Fruit fly (Drosophila melanogaster) whole organism, embryonic: ENCODE data around the gene CG13285.

Experiments used
- ATbp ChIP-seq: fragments of 200-800 bp; sonication (Bioruptor generic); optimal IDR thresholded peaks from 2 replicates; lab custom pipeline; 2017; ENCODE audit warnings: missing biosample characterization, mild to moderate bottlenecking, missing genetic modification characterization, missing genetic modification reagents
- Atf6 ChIP-seq: fragments of 200-800 bp; sonication (Bioruptor generic); IDR thresholded peaks from 2 replicates; pipeline ENCODE4 v1.3.6; 2022; ENCODE audit warnings: missing biosample characterization, missing genetic modification characterization
- BtbVII ChIP-seq: fragments of 200-800 bp; sonication (Bioruptor generic); optimal IDR thresholded peaks from 3 replicates; lab custom pipeline; 2017; ENCODE audit warnings: missing biosample characterization, mild to moderate bottlenecking, missing genetic modification characterization
- CG10147 ChIP-seq: fragments of 200-800 bp; sonication (Bioruptor generic); optimal IDR thresholded peaks from 2 replicates; lab custom pipeline; 2019; ENCODE audit warnings: missing biosample characterization, mild to moderate bottlenecking, missing genetic modification characterization, moderate library complexity
- CG11456 ChIP-seq: fragments of 200-800 bp; sonication (Bioruptor generic); IDR thresholded peaks from 3 replicates; pipeline ENCODE4 v1.3.6; 2022; ENCODE audit warnings: missing biosample characterization, missing genetic modification characterization
- CG14014 ChIP-seq: fragments of 200-800 bp; sonication (Bioruptor generic); IDR thresholded peaks from 2 replicates; pipeline ENCODE4 v1.3.6; 2022; ENCODE audit warnings: missing biosample characterization, missing genetic modification characterization
- CG1529 ChIP-seq: fragments of 200-800 bp; sonication (Bioruptor generic); optimal IDR thresholded peaks from 3 replicates; lab custom pipeline; 2018; ENCODE audit warnings: missing biosample characterization, missing genetic modification characterization
- CG15601 ChIP-seq: fragments of 200-800 bp; sonication (Bioruptor generic); optimal IDR thresholded peaks from 3 replicates; lab custom pipeline; 2019; ENCODE audit warnings: missing biosample characterization, mild to moderate bottlenecking, missing genetic modification characterization, moderate library complexity
- CG1647 ChIP-seq: fragments of 200-800 bp; sonication (Bioruptor generic); optimal IDR thresholded peaks from 3 replicates; lab custom pipeline; 2016; ENCODE audit warnings: missing biosample characterization, missing genetic modification characterization
- CG16779 ChIP-seq: fragments of 200-800 bp; sonication (Bioruptor generic); IDR thresholded peaks from 2 replicates; pipeline ENCODE4 v1.3.6; 2022; ENCODE audit warnings: missing biosample characterization, missing genetic modification characterization
- CG16815 ChIP-seq: fragments of 200-800 bp; sonication (Bioruptor generic); optimal IDR thresholded peaks from 3 replicates; lab custom pipeline; 2017; ENCODE audit warnings: missing biosample characterization, mild to moderate bottlenecking, missing genetic modification characterization
- CG17361 ChIP-seq: fragments of 200-800 bp; sonication (Bioruptor generic); IDR thresholded peaks from 3 replicates; pipeline ENCODE4 v1.3.6; 2022; ENCODE audit warnings: missing biosample characterization, missing genetic modification characterization
- CG17568 ChIP-seq: fragments of 200-800 bp; sonication (Bioruptor generic); optimal IDR thresholded peaks from 2 replicates; lab custom pipeline; 2018; ENCODE audit warnings: missing biosample characterization, mild to moderate bottlenecking, missing genetic modification characterization, moderate library complexity
- CG2712 ChIP-seq: fragments of 200-800 bp; optimal IDR thresholded peaks from 3 replicates; lab custom pipeline; 2019; ENCODE audit warnings: missing biosample characterization, mild to moderate bottlenecking, missing genetic modification characterization, moderate library complexity
- CG30403 ChIP-seq: fragments of 200-800 bp; sonication (Bioruptor generic); optimal IDR thresholded peaks from 3 replicates; lab custom pipeline; 2016; ENCODE audit warnings: missing biosample characterization, missing genetic modification characterization
- CG3065 ChIP-seq: fragments of 200-800 bp; sonication (Bioruptor generic); optimal IDR thresholded peaks from 2 replicates; lab custom pipeline; 2016; ENCODE audit warnings: missing biosample characterization, missing genetic modification characterization
- CG34422 ChIP-seq: fragments of 200-800 bp; sonication (Bioruptor generic); IDR thresholded peaks from 3 replicates; pipeline ENCODE4 v1.3.6; 2022; ENCODE audit warnings: missing biosample characterization, missing genetic modification characterization
- CG3847 ChIP-seq: fragments of 200-800 bp; sonication (Bioruptor generic); IDR thresholded peaks from 2 replicates; pipeline ENCODE4 v1.3.6; 2022; ENCODE audit warnings: missing biosample characterization, missing genetic modification characterization
- CG7556 ChIP-seq: fragments of 200-800 bp; sonication (Bioruptor generic); optimal IDR thresholded peaks from 2 replicates; lab custom pipeline; 2017; ENCODE audit warnings: missing biosample characterization, mild to moderate bottlenecking, missing genetic modification characterization
- CG9797 ChIP-seq: fragments of 200-800 bp; sonication (Bioruptor generic); optimal IDR thresholded peaks from 3 replicates; lab custom pipeline; 2018; ENCODE audit warnings: missing biosample characterization, mild to moderate bottlenecking, missing genetic modification characterization
- Deaf1 ChIP-seq: fragments of 200-800 bp; optimal IDR thresholded peaks from 3 replicates; lab custom pipeline; 2019; ENCODE audit warnings: missing biosample characterization, mild to moderate bottlenecking, missing genetic modification characterization, moderate library complexity
- Eip74EF ChIP-seq, 2 experiments: fragments of 200-800 bp in 1 of 2; fragments of >200 bp in 1 of 2; sonication (Bioruptor generic) in 1 of 2; optimal IDR thresholded peaks; 2 replicates each; lab custom pipeline; 2017 to 2019; ENCODE audit warnings: missing biosample characterization in 2 of 2, missing genetic modification characterization in 2 of 2, mild to moderate bottlenecking in 1 of 2, moderate library complexity in 1 of 2
- Gsc ChIP-seq: fragments of 200-800 bp; sonication (Bioruptor generic); IDR thresholded peaks from 2 replicates; pipeline ENCODE4 v1.3.6; 2022; ENCODE audit warnings: missing biosample characterization, missing genetic modification characterization
- NK7.1 ChIP-seq: fragments of 200-800 bp; sonication (Bioruptor generic); optimal IDR thresholded peaks from 3 replicates; lab custom pipeline; 2016; ENCODE audit warnings: missing biosample characterization, missing genetic modification characterization
- Neu2 ChIP-seq: fragments of 200-800 bp; sonication (Bioruptor generic); optimal IDR thresholded peaks from 3 replicates; lab custom pipeline; 2016; ENCODE audit warnings: missing biosample characterization, missing genetic modification characterization, borderline replicate concordance
- Nf-YC ChIP-seq: fragments of 200-800 bp; optimal IDR thresholded peaks from 3 replicates; lab custom pipeline; 2019; ENCODE audit warnings: missing biosample characterization, mild to moderate bottlenecking, missing genetic modification characterization, moderate library complexity
- Sox102F ChIP-seq: fragments of 200-800 bp; sonication (Bioruptor generic); optimal IDR thresholded peaks from 2 replicates; lab custom pipeline; 2018; ENCODE audit warnings: missing biosample characterization, mild to moderate bottlenecking, missing genetic modification characterization, moderate library complexity
- Taf1 ChIP-seq: fragments of 200-800 bp; sonication (Bioruptor generic); IDR thresholded peaks from 2 replicates; pipeline ENCODE4 v1.3.6; 2022; ENCODE audit warnings: missing biosample characterization, missing genetic modification characterization
- al ChIP-seq: fragments of 200-800 bp; sonication (Bioruptor generic); IDR thresholded peaks from 2 replicates; pipeline ENCODE4 v1.3.6; 2022; ENCODE audit warnings: missing biosample characterization, missing genetic modification characterization
- bcd ChIP-seq: fragments of 200-800 bp; sonication (Bioruptor generic); optimal IDR thresholded peaks from 2 replicates; lab custom pipeline; 2017; ENCODE audit warnings: missing biosample characterization, mild to moderate bottlenecking, missing genetic modification characterization
- cas ChIP-seq: fragments of 200-800 bp; sonication (Bioruptor generic); IDR thresholded peaks from 2 replicates; pipeline ENCODE4 v1.3.6; 2022; ENCODE audit warnings: missing biosample characterization, missing genetic modification characterization
- ci ChIP-seq: fragments of 200-800 bp; sonication (Bioruptor generic); IDR thresholded peaks from 3 replicates; pipeline ENCODE4 v1.3.6; 2022; ENCODE audit warnings: missing biosample characterization, missing genetic modification characterization
- dmrt99B ChIP-seq: fragments of 200-800 bp; sonication (Bioruptor generic); optimal IDR thresholded peaks from 2 replicates; lab custom pipeline; 2018; ENCODE audit warnings: missing biosample characterization, mild to moderate bottlenecking, missing genetic modification characterization, moderate library complexity
- emc ChIP-seq: fragments of 200-800 bp; sonication (Bioruptor generic); optimal IDR thresholded peaks from 2 replicates; lab custom pipeline; 2016; ENCODE audit warnings: missing biosample characterization, missing genetic modification characterization
- gt ChIP-seq: fragments of 200-800 bp; sonication (Bioruptor generic); IDR thresholded peaks from 2 replicates; pipeline ENCODE4 v1.3.6; 2022; ENCODE audit warnings: missing biosample characterization, missing genetic modification characterization
- her ChIP-seq: fragments of 200-800 bp; sonication (Bioruptor generic); optimal IDR thresholded peaks from 2 replicates; lab custom pipeline; 2016; ENCODE audit warnings: missing biosample characterization, missing genetic modification characterization
- lilli ChIP-seq: fragments of 200-800 bp; sonication (Bioruptor generic); optimal IDR thresholded peaks from 3 replicates; lab custom pipeline; 2016; ENCODE audit warnings: missing biosample characterization, missing genetic modification characterization
- mirr ChIP-seq: fragments of 200-800 bp; sonication (Bioruptor generic); optimal IDR thresholded peaks from 3 replicates; lab custom pipeline; 2018; ENCODE audit warnings: missing biosample characterization, mild to moderate bottlenecking, missing genetic modification characterization
- mld ChIP-seq: fragments of 200-800 bp; sonication (Bioruptor generic); IDR thresholded peaks from 3 replicates; pipeline ENCODE4 v1.3.6; 2022; ENCODE audit warnings: missing biosample characterization, missing genetic modification characterization; ENCODE audit not compliant: partially characterized antibody
- nerfin-1 ChIP-seq: fragments of 200-800 bp; sonication (Bioruptor generic); optimal IDR thresholded peaks from 3 replicates; lab custom pipeline; 2019; ENCODE audit warnings: missing biosample characterization, mild to moderate bottlenecking, missing genetic modification characterization, moderate library complexity
- odd ChIP-seq: fragments of 200-800 bp; sonication (Bioruptor generic); optimal IDR thresholded peaks from 2 replicates; lab custom pipeline; 2017; ENCODE audit warnings: missing biosample characterization, mild to moderate bottlenecking, missing genetic modification characterization
- pfk ChIP-seq: fragments of 200-800 bp; sonication (Bioruptor generic); optimal IDR thresholded peaks from 2 replicates; lab custom pipeline; 2018; ENCODE audit warnings: missing biosample characterization, mild to moderate bottlenecking, missing genetic modification characterization, moderate library complexity
- phol ChIP-seq: fragments of 200-800 bp; sonication (Bioruptor generic); optimal IDR thresholded peaks from 3 replicates; lab custom pipeline; 2018; ENCODE audit warnings: missing biosample characterization, mild to moderate bottlenecking, missing genetic modification characterization, moderate library complexity
- pita ChIP-seq: fragments of 200-800 bp; sonication (Bioruptor generic); optimal IDR thresholded peaks from 2 replicates; lab custom pipeline; 2017; ENCODE audit warnings: missing biosample characterization, mild to moderate bottlenecking, missing genetic modification characterization
- salm ChIP-seq: fragments of 200-800 bp; sonication (Bioruptor generic); optimal IDR thresholded peaks from 2 replicates; lab custom pipeline; 2018; ENCODE audit warnings: missing biosample characterization, mild to moderate bottlenecking, missing genetic modification characterization
- sd ChIP-seq: fragments of 200-800 bp; sonication (Bioruptor generic); optimal IDR thresholded peaks from 3 replicates; lab custom pipeline; 2018; ENCODE audit warnings: missing biosample characterization, mild to moderate bottlenecking, missing genetic modification characterization, moderate library complexity
- sens-2 ChIP-seq: fragments of 200-800 bp; sonication (Bioruptor generic); IDR thresholded peaks from 2 replicates; pipeline ENCODE4 v1.3.6; 2022; ENCODE audit warnings: missing biosample characterization, missing genetic modification characterization
- stwl ChIP-seq: fragments of 200-800 bp; sonication (Bioruptor generic); optimal IDR thresholded peaks from 3 replicates; lab custom pipeline; 2018; ENCODE audit warnings: missing biosample characterization, mild to moderate bottlenecking, missing genetic modification characterization, moderate library complexity
- trh ChIP-seq: fragments of 200-800 bp; sonication (Bioruptor generic); optimal IDR thresholded peaks from 2 replicates; lab custom pipeline; 2016; ENCODE audit warnings: missing biosample characterization, missing genetic modification characterization
- vvl ChIP-seq: fragments of 200-800 bp; sonication (Bioruptor generic); IDR thresholded peaks from 2 replicates; pipeline ENCODE4 v1.3.6; 2022; ENCODE audit warnings: missing biosample characterization, missing genetic modification characterization
- zen ChIP-seq: fragments of 200-800 bp; sonication (Bioruptor generic); optimal IDR thresholded peaks from 3 replicates; lab custom pipeline; 2018; ENCODE audit warnings: missing biosample characterization, mild to moderate bottlenecking, missing genetic modification characterization, moderate library complexity

The CG13285 gene

dm6 chr3L:5554377-5554776, 18.8 kb upstream of the CG13285 start (continued):
- TF ChIP-seq Gsc (GFP tag; lab: Robert Waterston, UW) (no peak), pita (GFP tag; lab: Kevin White, UChicago) (no peak), Sox102F (no peak), CG11456 (GFP tag; lab: Robert Waterston, UW) (peak; percentile 77; the same call in 2 of the 3 replicates), ci (GFP tag; lab: Robert Waterston, UW) (peak; percentile 53; the same call in 1 of the 3 replicates), phol (tag; lab: Kevin White, UChicago) (peak; percentile 32), dmrt99B (tag; lab: Kevin White, UChicago) (peak; percentile 46), Deaf1 (peak; percentile 13), Atf6 (GFP tag; lab: Robert Waterston, UW) (peak; percentile 56), CG16779 (GFP tag; lab: Robert Waterston, UW) (no peak), pfk (no peak), mirr (no peak), gt (GFP tag; lab: Robert Waterston, UW) (no peak), mld (GFP tag; lab: Robert Waterston, UW) (no peak), CG10147 (peak; percentile 60), Nf-YC (tag; lab: Kevin White, UChicago) (peak; percentile 24), CG30403 (peak; percentile 55), bcd (GFP tag; lab: Kevin White, UChicago) (peak; percentile 14), al (GFP tag; lab: Robert Waterston, UW) (peak; percentile 82), lilli (GFP tag; lab: Kevin White, UChicago) (peak; percentile 56), CG2712 (tag; lab: Kevin White, UChicago) (peak; percentile 55), trh (no peak), CG3065 (no peak), CG1529 (no peak), CG7556 (GFP tag; lab: Kevin White, UChicago) (peak; percentile 18), CG17568 (no peak), odd (GFP tag; lab: Kevin White, UChicago) (no peak), NK7.1 (GFP tag; lab: Kevin White, UChicago) (no peak), vvl (GFP tag; lab: Robert Waterston, UW) (peak; percentile 56), CG15601 (tag; lab: Kevin White, UChicago) (no peak), nerfin-1 (tag; lab: Kevin White, UChicago) (no peak), Taf1 (GFP tag; lab: Robert Waterston, UW) (peak; percentile 62), emc (GFP tag; lab: Kevin White, UChicago) (no peak), CG17361 (GFP tag; lab: Robert Waterston, UW) (0 out of 3 replicates have a peak, but pooled peaks have one; percentile 31), sd (tag; lab: Kevin White, UChicago) (peak; percentile 46), CG34422 (GFP tag; lab: Robert Waterston, UW) (peak; percentile 72), BtbVII (GFP tag; lab: Kevin White, UChicago) (peak; percentile 3), Neu2 (no peak), CG16815 (GFP tag; lab: Kevin White, UChicago) (peak; percentile 26), CG1647 (GFP tag; lab: Kevin White, UChicago) (no peak), sens-2 (GFP tag; lab: Robert Waterston, UW) (no peak), stwl (tag; lab: Kevin White, UChicago) (no peak), CG3847 (GFP tag; lab: Robert Waterston, UW) (peak; percentile 32; the same call in 1 of the 2 replicates), her (GFP tag; lab: Kevin White, UChicago) (no peak), Eip74EF (GFP tag; optimal IDR thresholded peaks at IDR 0.05; lab: Kevin White, UChicago) (no peak), cas (GFP tag; lab: Robert Waterston, UW) (peak; percentile 59; the same call in 1 of the 2 replicates), zen (no peak), salm (tag; lab: Kevin White, UChicago) (no peak), CG14014 (GFP tag; lab: Robert Waterston, UW) (peak; percentile 64), ATbp (no peak), CG9797 (no peak)
